Fruit fly (Drosophila melanogaster): ENCODE data around the gene CG17294.

Gene CG17294

dm6 chr2L:8370364-8371326 is 6.2 kb upstream of the CG17294 start, which contains the start of gene CG17292 (continued):
- peak; percentile 62; the same call in 2 of the 3 replicates for TF ChIP-seq Optix (GFP tag; IDR thresholded peaks at IDR 0.05)
- 0 out of 2 replicates have a peak, but pooled peaks have one; percentile 9 for TF ChIP-seq ham (GFP tag; IDR thresholded peaks at IDR 0.05)
- TF ChIP-seq CG6765 (GFP tag; optimal IDR thresholded peaks at IDR 0.05), result peak; percentile 29
- TF ChIP-seq lilli (GFP tag; optimal IDR thresholded peaks at IDR 0.05), result peak; percentile 47
- TF ChIP-seq chif (GFP tag; optimal IDR thresholded peaks at IDR 0.05), result no peak
- no peak for TF ChIP-seq CG3065 (GFP tag; optimal IDR thresholded peaks at IDR 0.05)
- TF ChIP-seq HLHmδ (GFP tag; optimal IDR thresholded peaks at IDR 0.05), result no peak
- peak; percentile 64 for TF ChIP-seq wek (GFP tag; optimal IDR thresholded peaks at IDR 0.05)
- peak; percentile 45 for TF ChIP-seq CG1792 (GFP tag; optimal IDR thresholded peaks at IDR 0.05)
- no peak for TF ChIP-seq cad (GFP tag; optimal IDR thresholded peaks at IDR 0.05)
- peak; percentile 83 for TF ChIP-seq HmgZ (tag; optimal IDR thresholded peaks at IDR 0.05)
- TF ChIP-seq Oaz (GFP tag; IDR thresholded peaks at IDR 0.05), result peak; percentile 24; the same call in 1 of the 2 replicates
- TF ChIP-seq CG15601 (tag; optimal IDR thresholded peaks at IDR 0.05), result peak; percentile 33
- TF ChIP-seq Hey (tag; optimal IDR thresholded peaks at IDR 0.05), result peak; percentile 30
- TF ChIP-seq CG9817 (tag; optimal IDR thresholded peaks at IDR 0.05), result peak; percentile 17
- TF ChIP-seq fd64A (GFP tag; optimal IDR thresholded peaks at IDR 0.05), result no peak
- peak; percentile 43 for TF ChIP-seq YL-1 (GFP tag; optimal IDR thresholded peaks at IDR 0.05)
- peak; percentile 14 for TF ChIP-seq CG14710 (tag; optimal IDR thresholded peaks at IDR 0.05)
- TF ChIP-seq CG17802 (tag; optimal IDR thresholded peaks at IDR 0.05), result no peak
- TF ChIP-seq kah (GFP tag; optimal IDR thresholded peaks at IDR 0.05), result peak; percentile 86
- no peak for TF ChIP-seq D19B (GFP tag; optimal IDR thresholded peaks at IDR 0.05)
- TF ChIP-seq az2 (GFP tag; optimal IDR thresholded peaks at IDR 0.05), result no peak
- TF ChIP-seq crp (GFP tag; optimal IDR thresholded peaks at IDR 0.05), result peak in 1 of 2 experiments; percentile 32
- TF ChIP-seq D19A (tag; optimal IDR thresholded peaks at IDR 0.05), result peak; percentile 22
- peak; percentile 74 for TF ChIP-seq CG42726 (GFP tag; IDR thresholded peaks at IDR 0.05; ENCODE audit: partially characterized antibody)
- TF ChIP-seq CG17328 (GFP tag; IDR thresholded peaks at IDR 0.05), result peak; percentile 50
- peak; percentile 32; the same call in 1 of the 2 replicates for TF ChIP-seq CG11085 (GFP tag; IDR thresholded peaks at IDR 0.05)
- TF ChIP-seq usp (GFP tag; optimal IDR thresholded peaks at IDR 0.05), result no peak
- TF ChIP-seq Bgb (GFP tag; IDR thresholded peaks at IDR 0.05; ENCODE audit: partially characterized antibody), result peak; percentile 94
- TF ChIP-seq tll (GFP tag; optimal IDR thresholded peaks at IDR 0.05), result no peak
- TF ChIP-seq CG6654 (GFP tag; optimal IDR thresholded peaks at IDR 0.05), result no peak
- TF ChIP-seq Fer2 (tag; optimal IDR thresholded peaks at IDR 0.05), result no peak
- no peak for TF ChIP-seq croc (GFP tag; conservative IDR thresholded peaks at IDR 0.05)
- peak; percentile 59; the same call in 1 of the 2 replicates for TF ChIP-seq bowl (GFP tag; IDR thresholded peaks at IDR 0.05)
- no peak for TF ChIP-seq fd96Cb (tag; optimal IDR thresholded peaks at IDR 0.05)
- TF ChIP-seq CG14860 (GFP tag; IDR thresholded peaks at IDR 0.05; ENCODE audit: partially characterized antibody), result peak; percentile 80
- TF ChIP-seq Kr (GFP tag; optimal IDR thresholded peaks at IDR 0.05), result no peak
- TF ChIP-seq CG2116 (GFP tag; optimal IDR thresholded peaks at IDR 0.05), result peak; percentile 58
- no peak for TF ChIP-seq aop (GFP tag; IDR thresholded peaks at IDR 0.05)
- TF ChIP-seq CG4854 (GFP tag; optimal IDR thresholded peaks at IDR 0.05), result peak; percentile 37
- no peak for TF ChIP-seq trh (GFP tag; optimal IDR thresholded peaks at IDR 0.05)
- TF ChIP-seq cas (GFP tag; IDR thresholded peaks at IDR 0.05), result peak; percentile 40; the same call in 1 of the 2 replicates
- TF ChIP-seq CG2712 (tag; optimal IDR thresholded peaks at IDR 0.05), result peak; percentile 15
- no peak for TF ChIP-seq hkb (optimal IDR thresholded peaks at IDR 0.05)
- TF ChIP-seq hkb (GFP tag; IDR thresholded peaks at IDR 0.05), result peak; percentile 85
- no peak for TF ChIP-seq CG30020 (tag; optimal IDR thresholded peaks at IDR 0.05)
- TF ChIP-seq vnd (GFP tag; IDR thresholded peaks at IDR 0.05; ENCODE audit: partially characterized antibody), result peak; percentile 80
- TF ChIP-seq Hmx (GFP tag; optimal IDR thresholded peaks at IDR 0.05), result no peak
